Worm (Caenorhabditis elegans): ENCODE measurements around the gene fbxa-190.

Gene fbxa-190

DNA sequence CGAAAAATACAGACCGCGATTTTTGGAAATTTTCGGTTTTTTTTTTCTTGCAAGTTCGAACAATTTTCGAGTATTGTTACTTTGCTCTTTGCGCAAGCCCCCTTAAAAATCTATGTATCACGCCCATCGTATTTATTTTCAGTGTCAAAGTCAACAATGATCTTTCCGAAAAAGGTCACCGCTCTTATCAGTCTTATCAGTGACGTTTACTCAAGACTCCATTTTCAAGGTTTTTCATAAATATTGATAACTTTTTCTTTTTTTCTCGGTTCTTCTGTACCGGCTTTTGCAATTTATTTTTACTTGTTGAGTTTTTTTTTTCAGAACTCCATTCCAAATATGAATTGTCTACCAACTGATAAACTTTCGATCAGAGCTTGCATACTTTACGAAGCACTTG, at the start of gene fbxa-190:
TSS of gene fbxa-190 (plus strand) at position 325 of the 400 bp plus-strand sequence.
- TF ChIP-seq dve-1 (tag; optimal IDR thresholded peaks at IDR 0.05; ENCODE audit: insufficient read depth) (peak; percentile 4), ztf-11 (tag; optimal IDR thresholded peaks at IDR 0.05) (no peak), daf-19 (GFP tag; conservative IDR thresholded peaks at IDR 0.05) (no peak), daf-16 (GFP tag; optimal IDR thresholded peaks at IDR 0.05) (no peak), daf-16 (tag; optimal IDR thresholded peaks at IDR 0.05) (peak; percentile 87), ces-1 (GFP tag; optimal IDR thresholded peaks at IDR 0.05) (no peak), dmd-9 (GFP tag; IDR thresholded peaks at IDR 0.05) (no peak), Y5F2A.4 (GFP tag; optimal IDR thresholded peaks at IDR 0.05) (no peak), lir-3 (tag; optimal IDR thresholded peaks at IDR 0.05) (no peak), lin-1 (GFP tag; IDR thresholded peaks at IDR 0.05) (no peak), ZK546.5 (tag; optimal IDR thresholded peaks at IDR 0.05) (no peak), fkh-10 (GFP tag; optimal IDR thresholded peaks at IDR 0.05) (no peak), nhr-77 (tag; optimal IDR thresholded peaks at IDR 0.05) (no peak), R02D3.7 (tag; optimal IDR thresholded peaks at IDR 0.05) (no peak), dmd-6 (GFP tag; IDR thresholded peaks at IDR 0.05) (peak; percentile 30; the same call in 1 of the 2 replicates), ceh-28 (tag; optimal IDR thresholded peaks at IDR 0.05) (no peak), egl-43 (GFP tag; IDR thresholded peaks at IDR 0.05) (no peak), zip-11 (GFP tag; IDR thresholded peaks at IDR 0.05) (no peak), unc-39 (tag; optimal IDR thresholded peaks at IDR 0.05) (no peak), pqm-1 (tag; optimal IDR thresholded peaks at IDR 0.05) (peak; percentile 58), ceh-44 (GFP tag; IDR thresholded peaks at IDR 0.05) (no peak), ceh-62 (tag; optimal IDR thresholded peaks at IDR 0.05) (no peak), spr-1 (tag; optimal IDR thresholded peaks at IDR 0.05) (no peak), skn-1 (tag; optimal IDR thresholded peaks at IDR 0.05) (no peak), lin-39 (tag; optimal IDR thresholded peaks at IDR 0.05) (no peak), tag-97 (GFP tag; IDR thresholded peaks at IDR 0.05) (no peak), nhr-28 (tag; optimal IDR thresholded peaks at IDR 0.05) (peak; percentile 22), hif-1 (tag; optimal IDR thresholded peaks at IDR 0.05) (no peak), aha-1 (tag) (no peak), ama-1 (optimal IDR thresholded peaks at IDR 0.05) (no peak), Y48G9A.11 (GFP tag; IDR thresholded peaks at IDR 0.05) (no peak), mep-1 (tag; optimal IDR thresholded peaks at IDR 0.05) (no peak), pha-4 (GFP tag; IDR thresholded peaks at IDR 0.05) (no peak), pha-4 (tag; optimal IDR thresholded peaks at IDR 0.05) (no peak)

DNA sequence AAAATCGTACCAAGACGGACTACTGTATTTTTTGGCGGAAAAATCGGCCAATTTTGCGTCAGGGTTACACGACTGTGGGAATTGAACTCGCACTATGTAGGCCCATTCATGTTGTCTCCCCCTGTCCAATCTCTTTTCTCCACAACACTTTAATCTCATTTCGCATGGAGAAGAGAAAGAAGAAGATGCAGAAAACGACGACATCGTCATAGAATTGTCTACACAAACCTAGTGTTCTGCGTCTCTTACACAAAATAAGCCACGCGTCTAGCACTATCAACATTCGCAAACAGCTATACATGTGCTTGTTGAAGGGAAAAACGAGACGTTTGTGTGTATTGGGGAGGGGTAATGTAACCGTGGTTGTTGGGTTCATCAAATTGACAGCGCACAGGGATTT, 48.8 kb upstream of the fbxa-190 start:
- TF ChIP-seq lin-13 (GFP tag; optimal IDR thresholded peaks at IDR 0.05) (peak; percentile 80), ZK546.5 (tag; optimal IDR thresholded peaks at IDR 0.05) (no peak), ces-1 (GFP tag; optimal IDR thresholded peaks at IDR 0.05) (peak; percentile 59), spr-1 (tag; optimal IDR thresholded peaks at IDR 0.05) (peak; percentile 83), zip-2 (tag; optimal IDR thresholded peaks at IDR 0.05) (peak; percentile 88), F37D6.2 (tag; optimal IDR thresholded peaks at IDR 0.05) (peak; percentile 92), duxl-1 (tag; optimal IDR thresholded peaks at IDR 0.05; ENCODE audit: poor library complexity) (peak; percentile 96), lin-39 (tag; optimal IDR thresholded peaks at IDR 0.05) (no peak), ztf-11 (tag; optimal IDR thresholded peaks at IDR 0.05) (no peak), nhr-102 (tag; optimal IDR thresholded peaks at IDR 0.05) (peak; percentile 87), mep-1 (tag; optimal IDR thresholded peaks at IDR 0.05) (peak; percentile 93), lir-3 (tag; optimal IDR thresholded peaks at IDR 0.05) (no peak), hmg-1.1 (GFP tag; IDR thresholded peaks at IDR 0.05) (peak; percentile 96), nhr-11 (tag; optimal IDR thresholded peaks at IDR 0.05) (peak; percentile 67), zfp-3 (GFP tag; conservative IDR thresholded peaks at IDR 0.05) (no peak), pha-4 (GFP tag; IDR thresholded peaks at IDR 0.05) (peak; percentile 62; the same call in 1 of the 2 replicates), pha-4 (tag; optimal IDR thresholded peaks at IDR 0.05) (no peak), F10B5.3 (tag; optimal IDR thresholded peaks at IDR 0.05) (peak; percentile 15), hlh-30 (tag; optimal IDR thresholded peaks at IDR 0.05; ENCODE audit: insufficient read depth) (peak; percentile 69), nhr-28 (tag; optimal IDR thresholded peaks at IDR 0.05) (peak; percentile 59), mes-2 (tag; optimal IDR thresholded peaks at IDR 0.05; ENCODE audit: poor library complexity, severe bottlenecking) (peak; percentile 90), ceh-20 (GFP tag; IDR thresholded peaks at IDR 0.05) (peak; percentile 79), dmd-6 (GFP tag; IDR thresholded peaks at IDR 0.05) (peak; percentile 69), ZK337.2 (GFP tag; IDR thresholded peaks at IDR 0.05) (no peak), vab-7 (GFP tag; IDR thresholded peaks at IDR 0.05) (peak; percentile 52; the same call in 1 of the 2 replicates), hlh-11 (tag; optimal IDR thresholded peaks at IDR 0.05) (peak; percentile 76), daf-19 (GFP tag; conservative IDR thresholded peaks at IDR 0.05) (0 out of 2 replicates have a peak, but pooled peaks have one; percentile 8), snpc-4 (tag; optimal IDR thresholded peaks at IDR 0.05) (no peak), D1046.2 (GFP tag; IDR thresholded peaks at IDR 0.05) (no peak)

Data from whole organism, L4 larva.